Fruit fly (Drosophila melanogaster): Measurements from ENCODE around the gene CG12310.

CG12310 gene

DNA sequence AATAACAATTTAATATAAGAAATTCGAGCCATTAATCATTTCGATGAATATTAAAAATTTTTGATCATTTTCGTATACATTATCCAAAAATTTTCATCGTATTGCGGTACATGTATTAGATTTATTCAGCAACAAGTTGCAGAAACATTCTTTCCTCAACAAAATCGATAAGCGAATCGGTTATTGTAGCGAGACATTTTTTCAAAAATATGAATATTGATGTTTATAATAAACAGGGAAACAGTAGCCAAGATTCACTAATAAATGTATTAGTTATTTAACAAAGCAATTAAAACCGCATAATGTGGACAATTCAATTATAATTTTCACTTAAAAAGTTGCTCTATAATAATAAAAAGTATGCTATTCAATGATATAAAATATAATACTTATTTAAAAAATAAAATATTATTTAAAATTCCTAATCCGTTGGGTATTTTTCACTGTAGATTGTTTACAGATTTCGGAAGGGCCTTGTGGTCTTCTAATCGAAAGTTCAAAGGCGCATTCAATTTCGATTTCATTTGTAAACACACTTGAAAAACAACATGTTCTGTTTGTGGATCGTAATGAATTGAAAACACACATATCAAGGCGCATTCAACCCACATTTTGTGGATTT is 38.6 kb upstream of the CG12310 start:
- TF ChIP-seq jim (GFP tag; optimal IDR thresholded peaks at IDR 0.05) (no peak), Hr83 (GFP tag; optimal IDR thresholded peaks at IDR 0.05; ENCODE audit: poor library complexity, severe bottlenecking) (no peak), dl (GFP tag; optimal IDR thresholded peaks at IDR 0.05; ENCODE audit: insufficient read depth in 1 of 2, partially characterized antibody in 2 of 2) (no peak)

DNA sequence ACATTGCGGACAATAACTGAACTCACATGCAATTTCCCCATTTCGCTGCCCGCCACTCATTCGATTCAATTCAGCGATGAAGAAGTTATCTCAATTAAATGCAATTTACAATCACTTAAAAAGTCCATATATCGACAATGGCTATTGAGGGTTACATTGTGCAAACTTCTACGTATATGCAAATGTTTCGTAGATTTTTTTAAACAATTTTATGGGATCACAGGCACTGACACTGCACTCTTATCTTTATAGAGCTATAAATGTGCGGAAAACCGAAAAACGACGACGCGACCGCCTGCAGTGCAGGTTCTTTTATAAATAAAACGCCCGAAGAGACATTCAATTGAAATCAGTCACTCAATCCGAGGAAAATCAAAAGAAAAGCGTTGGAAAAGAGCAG is 37.7 kb upstream of the CG12310 start:
- TF ChIP-seq ey (GFP tag; optimal IDR thresholded peaks at IDR 0.05) (no peak), Hnf4 (GFP tag; optimal IDR thresholded peaks at IDR 0.05) (no peak), usp (GFP tag; optimal IDR thresholded peaks at IDR 0.05) (no peak), woc (GFP tag; optimal IDR thresholded peaks at IDR 0.05) (no peak), CG9705 (GFP tag; optimal IDR thresholded peaks at IDR 0.05) (no peak), sv (GFP tag; optimal IDR thresholded peaks at IDR 0.05) (no peak), Dfd (GFP tag; optimal IDR thresholded peaks at IDR 0.05) (no peak), OdsH (GFP tag; optimal IDR thresholded peaks at IDR 0.05) (no peak), foxo (GFP tag; optimal IDR thresholded peaks at IDR 0.05) (no peak), GATAd (GFP tag; optimal IDR thresholded peaks at IDR 0.05) (no peak), Vsx2 (GFP tag; optimal IDR thresholded peaks at IDR 0.05; ENCODE audit: partially characterized antibody) (no peak), br (GFP tag; optimal IDR thresholded peaks at IDR 0.05) (no peak), dmrt93B (GFP tag; optimal IDR thresholded peaks at IDR 0.05) (no peak)

DNA sequence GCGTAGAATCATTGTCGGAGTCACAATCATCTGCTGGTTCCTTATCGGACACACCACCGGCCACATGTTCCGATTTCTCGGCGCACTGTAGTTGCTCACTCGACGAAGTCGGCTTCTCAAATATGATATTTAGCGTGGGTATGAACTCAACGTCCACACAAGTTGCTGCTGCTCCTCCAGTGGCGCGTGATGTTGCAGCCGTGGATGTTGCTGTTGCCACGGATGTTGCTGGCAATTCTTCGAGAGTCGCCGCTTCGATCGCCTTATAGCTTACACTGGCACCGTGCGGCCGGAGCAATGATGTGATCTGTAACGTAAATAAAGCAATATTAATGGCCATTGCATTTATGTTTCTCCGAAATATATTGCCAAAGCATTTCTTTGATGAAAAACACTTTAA is 33.7 kb upstream of the CG12310 start:
- TF ChIP-seq dl (GFP tag; optimal IDR thresholded peaks at IDR 0.05; ENCODE audit: insufficient read depth in 1 of 2, partially characterized antibody in 2 of 2) (no peak), Mio (GFP tag; optimal IDR thresholded peaks at IDR 0.05) (no peak), Myc (optimal IDR thresholded peaks at IDR 0.05) (no peak), ey (GFP tag; optimal IDR thresholded peaks at IDR 0.05) (no peak), pan (optimal IDR thresholded peaks at IDR 0.05) (no peak), rgr (GFP tag; optimal IDR thresholded peaks at IDR 0.05) (no peak), Dfd (GFP tag; optimal IDR thresholded peaks at IDR 0.05) (no peak), CG9705 (GFP tag; optimal IDR thresholded peaks at IDR 0.05) (no peak)

DNA sequence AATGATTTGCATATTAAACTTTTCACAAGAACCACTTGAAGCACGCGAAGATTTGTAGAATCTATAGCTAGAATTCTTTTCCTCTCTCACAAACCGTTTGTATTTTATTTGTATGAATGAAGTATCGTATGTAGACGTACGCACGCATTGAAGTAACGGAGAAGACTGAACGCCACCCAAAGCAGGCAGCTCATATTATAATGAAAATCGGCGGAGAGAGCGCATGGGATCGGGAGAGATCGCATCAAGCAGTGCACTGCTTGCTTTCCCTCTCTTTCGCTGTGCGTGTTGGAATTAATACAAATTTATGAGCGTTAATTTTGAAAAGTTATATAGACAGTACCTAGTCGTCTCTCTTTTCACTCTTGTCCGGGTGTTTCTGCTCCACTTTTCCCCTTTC is 28.7 kb upstream of the CG12310 start:
- TF ChIP-seq lola (GFP tag; optimal IDR thresholded peaks at IDR 0.05) (no peak), Vsx2 (GFP tag; optimal IDR thresholded peaks at IDR 0.05; ENCODE audit: partially characterized antibody) (peak; percentile 9), Hr83 (GFP tag; optimal IDR thresholded peaks at IDR 0.05; ENCODE audit: poor library complexity, severe bottlenecking) (no peak), dsf (GFP tag; optimal IDR thresholded peaks at IDR 0.05; ENCODE audit: borderline replicate concordance) (no peak), GATAd (GFP tag; optimal IDR thresholded peaks at IDR 0.05) (no peak), ey (GFP tag; optimal IDR thresholded peaks at IDR 0.05) (no peak), h (GFP tag; optimal IDR thresholded peaks at IDR 0.05) (no peak), br (GFP tag; optimal IDR thresholded peaks at IDR 0.05) (no peak), CG9705 (GFP tag; optimal IDR thresholded peaks at IDR 0.05) (no peak), OdsH (GFP tag; optimal IDR thresholded peaks at IDR 0.05) (no peak), rgr (GFP tag; optimal IDR thresholded peaks at IDR 0.05) (no peak), Dif (GFP tag; optimal IDR thresholded peaks at IDR 0.05; ENCODE audit: partially characterized antibody) (peak; percentile 65), psq (GFP tag; optimal IDR thresholded peaks at IDR 0.05) (no peak), brk (GFP tag; optimal IDR thresholded peaks at IDR 0.05) (no peak), CrebA (GFP tag; optimal IDR thresholded peaks at IDR 0.05; ENCODE audit: borderline replicate concordance) (no peak), usp (GFP tag; optimal IDR thresholded peaks at IDR 0.05) (no peak), CG32264 (GFP tag; optimal IDR thresholded peaks at IDR 0.05) (no peak), Sp1 (GFP tag; optimal IDR thresholded peaks at IDR 0.05) (no peak), jim (GFP tag; optimal IDR thresholded peaks at IDR 0.05) (no peak), Hr78 (GFP tag; optimal IDR thresholded peaks at IDR 0.05) (no peak), fru (GFP tag; optimal IDR thresholded peaks at IDR 0.05) (peak; percentile 60), dmrt93B (GFP tag; optimal IDR thresholded peaks at IDR 0.05) (no peak), woc (GFP tag; optimal IDR thresholded peaks at IDR 0.05) (no peak), Abd-B (GFP tag; optimal IDR thresholded peaks at IDR 0.05) (no peak), pan (optimal IDR thresholded peaks at IDR 0.05) (no peak), Hnf4 (GFP tag; optimal IDR thresholded peaks at IDR 0.05) (no peak), Dfd (GFP tag; optimal IDR thresholded peaks at IDR 0.05) (no peak), foxo (GFP tag; optimal IDR thresholded peaks at IDR 0.05) (no peak), Rel (GFP tag; optimal IDR thresholded peaks at IDR 0.05) (no peak), Rel (tag; optimal IDR thresholded peaks at IDR 0.05) (no peak), tai (GFP tag; optimal IDR thresholded peaks at IDR 0.05) (no peak), dl (GFP tag; optimal IDR thresholded peaks at IDR 0.05; ENCODE audit: insufficient read depth in 1 of 2, partially characterized antibody in 2 of 2) (peak in 1 of 2 experiments; percentile 35), HLH106 (tag; optimal IDR thresholded peaks at IDR 0.05) (no peak), N (GFP tag; optimal IDR thresholded peaks at IDR 0.05) (no peak), Myc (optimal IDR thresholded peaks at IDR 0.05) (peak; percentile 5), sage (GFP tag; optimal IDR thresholded peaks at IDR 0.05) (no peak), Jra (GFP tag; optimal IDR thresholded peaks at IDR 0.05) (no peak), Mio (GFP tag; optimal IDR thresholded peaks at IDR 0.05) (no peak), sv (GFP tag; optimal IDR thresholded peaks at IDR 0.05) (no peak)
